Worm (Caenorhabditis elegans) whole organism, mixed stage, embryonic: ENCODE measurements around the gene clc-6.

Experiments used
- bed-3 ChIP-seq: fragments of 200-800 bp; sonication (Bioruptor generic); optimal IDR thresholded peaks from 3 replicates; lab custom pipeline; 2018; ENCODE audit warnings: mild to moderate bottlenecking, missing genetic modification characterization, moderate library complexity, missing compliant biosample characterization
- elt-1 ChIP-seq: sonication (generic microtip); optimal IDR thresholded peaks from 2 replicates; lab custom pipeline; 2017; ENCODE audit warnings: missing genetic modification characterization, mild to moderate bottlenecking, missing compliant biosample characterization, antibody characterized with exemption, moderate library complexity, borderline replicate concordance; ENCODE audit not compliant: insufficient read depth
- flh-1 ChIP-seq: fragments of 200-800 bp; sonication (Bioruptor generic); optimal IDR thresholded peaks from 2 replicates; lab custom pipeline; 2018; ENCODE audit warnings: mild to moderate bottlenecking, missing genetic modification characterization, moderate library complexity, missing compliant biosample characterization
- lin-13 ChIP-seq: fragments of 150-350 bp; optimal IDR thresholded peaks from 2 replicates; lab custom pipeline; 2014; ENCODE audit warnings: missing biosample characterization, missing genetic modification characterization
- mab-5 ChIP-seq: fragments of 150-350 bp; optimal IDR thresholded peaks from 2 replicates; lab custom pipeline; 2014; ENCODE audit warnings: missing biosample characterization, missing genetic modification characterization
- nhr-12 ChIP-seq: fragments of 150-350 bp; optimal IDR thresholded peaks from 2 replicates; lab custom pipeline; 2014; ENCODE audit warnings: missing biosample characterization, missing genetic modification characterization
- snpc-4 ChIP-seq: fragments of 150-350 bp; optimal IDR thresholded peaks from 2 replicates; lab custom pipeline; 2014; ENCODE audit warnings: missing biosample characterization, missing genetic modification characterization
- unc-62 ChIP-seq: fragments of 150-350 bp; optimal IDR thresholded peaks from 2 replicates; lab custom pipeline; 2014; ENCODE audit warnings: missing biosample characterization, missing genetic modification reagents, missing genetic modification characterization

ce11 chrV:11177577-11177976 lies 18.4 kb downstream of the clc-6 start, which contains the start of gene gpa-1:
- TF ChIP-seq unc-62 (GFP tag; lab: Kevin White, UChicago) = no peak
- TF ChIP-seq elt-1 = no peak
- TF ChIP-seq bed-3 (GFP tag; lab: Kevin White, UChicago) = no peak
- TF ChIP-seq flh-1 = no peak
- TF ChIP-seq mab-5 (tag; lab: Kevin White, UChicago) = no peak
- TF ChIP-seq snpc-4 = no peak
- no peak for TF ChIP-seq lin-13 (tag; lab: Kevin White, UChicago)
- TF ChIP-seq nhr-12 (tag; lab: Kevin White, UChicago) = no peak
